Worm (Caenorhabditis elegans) whole organism, midembryonic: Measurements from ENCODE around the gene srt-54.

Experiments
- T22C8.4 ChIP-seq: fragments of 200-800 bp; sonication (Bioruptor generic); IDR thresholded peaks from 2 replicates; pipeline ENCODE4 v1.3.6; 2022; ENCODE audit warnings: missing genetic modification characterization, missing compliant biosample characterization
- cog-1 ChIP-seq: sonication (generic microtip); optimal IDR thresholded peaks from 2 replicates; lab custom pipeline; 2016; ENCODE audit warnings: missing genetic modification characterization, missing compliant biosample characterization
- klf-2 ChIP-seq: fragments of 200-800 bp; sonication (Bioruptor generic); conservative IDR thresholded peaks from 2 replicates; pipeline ENCODE4 v1.3.6; 2022; ENCODE audit warnings: missing genetic modification reagents, missing genetic modification characterization, missing compliant biosample characterization
- ref-1 ChIP-seq: fragments of 200-800 bp; sonication (Bioruptor generic); conservative IDR thresholded peaks from 2 replicates; pipeline ENCODE4 v1.3.6; 2022; ENCODE audit warnings: missing genetic modification reagents, missing genetic modification characterization, missing compliant biosample characterization
- ztf-23 ChIP-seq: fragments of 200-800 bp; sonication (Bioruptor generic); IDR thresholded peaks from 2 replicates; pipeline ENCODE4 v1.3.6; 2022; ENCODE audit warnings: missing genetic modification reagents, missing genetic modification characterization, missing compliant biosample characterization

DNA sequence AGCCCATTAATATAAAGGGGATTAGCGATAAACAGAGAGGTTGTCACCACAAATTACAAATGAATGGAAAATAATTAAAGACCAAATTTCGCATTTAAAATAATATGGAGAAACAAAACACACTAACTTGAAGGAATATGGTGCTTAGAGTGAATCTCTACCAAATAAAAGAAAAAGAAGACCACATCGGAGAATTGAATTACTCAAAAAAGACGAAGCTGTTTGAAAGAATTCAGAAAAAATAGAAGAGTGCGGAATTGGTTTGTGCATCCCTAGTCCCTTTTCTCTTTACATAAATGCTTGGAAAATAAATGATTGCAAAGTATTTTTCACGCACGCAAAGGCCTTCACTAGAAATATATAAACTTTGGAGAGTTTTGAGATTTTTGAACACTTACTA is 43.1 kb upstream of the srt-54 start:
- no peak for TF ChIP-seq ref-1 (GFP tag; lab: Robert Waterston, UW)
- TF ChIP-seq T22C8.4, result no peak
- no peak for TF ChIP-seq cog-1
- no peak for TF ChIP-seq ztf-23
- TF ChIP-seq klf-2 (GFP tag; lab: Robert Waterston, UW), result no peak
